Fruit fly (Drosophila melanogaster) whole organism, embryonic: ENCODE data around the gene CG13364.

Experiments used
- Antp ChIP-seq: fragments of 200-800 bp; sonication (Bioruptor generic); optimal IDR thresholded peaks from 3 replicates; lab custom pipeline; 2016; ENCODE audit warnings: missing biosample characterization, missing genetic modification characterization
- B-H1 ChIP-seq: fragments of 200-800 bp; sonication (Bioruptor generic); IDR thresholded peaks from 3 replicates; pipeline ENCODE4 v1.3.6; 2022; ENCODE audit warnings: missing biosample characterization, missing genetic modification characterization
- B-H2 ChIP-seq: fragments of 200-800 bp; sonication (Bioruptor generic); optimal IDR thresholded peaks from 2 replicates; lab custom pipeline; 2018; ENCODE audit warnings: missing biosample characterization, mild to moderate bottlenecking, missing genetic modification characterization
- Bdp1 ChIP-seq: fragments of 200-800 bp; sonication (Bioruptor generic); optimal IDR thresholded peaks from 3 replicates; lab custom pipeline; 2016; ENCODE audit warnings: missing biosample characterization, missing genetic modification characterization
- CG13296 ChIP-seq: fragments of 200-800 bp; sonication (Bioruptor generic); optimal IDR thresholded peaks from 3 replicates; lab custom pipeline; 2018; ENCODE audit warnings: missing biosample characterization, mild to moderate bottlenecking, missing genetic modification characterization
- CG14667 ChIP-seq: fragments of 200-800 bp; sonication (Bioruptor generic); IDR thresholded peaks from 2 replicates; pipeline ENCODE4 v1.3.6; 2022; ENCODE audit warnings: missing biosample characterization, missing genetic modification characterization
- CG16863 ChIP-seq: fragments of 200-800 bp; sonication (Bioruptor generic); optimal IDR thresholded peaks from 3 replicates; lab custom pipeline; 2016; ENCODE audit warnings: missing biosample characterization, missing genetic modification characterization
- CG17385 ChIP-seq: fragments of 200-800 bp; sonication (Bioruptor generic); optimal IDR thresholded peaks from 3 replicates; lab custom pipeline; 2018; ENCODE audit warnings: missing biosample characterization, mild to moderate bottlenecking, missing genetic modification characterization
- CG17612 ChIP-seq: fragments of 200-800 bp; sonication (Bioruptor generic); IDR thresholded peaks from 2 replicates; pipeline ENCODE4 v1.3.6; 2022; ENCODE audit warnings: missing biosample characterization, missing genetic modification characterization
- CG18011 ChIP-seq: fragments of 200-800 bp; sonication (Bioruptor generic); optimal IDR thresholded peaks from 2 replicates; lab custom pipeline; 2017; ENCODE audit warnings: missing biosample characterization, missing genetic modification characterization, mild to moderate bottlenecking, moderate library complexity, missing genotype
- CG2129 ChIP-seq: fragments of 200-800 bp; sonication (Bioruptor generic); IDR thresholded peaks from 2 replicates; pipeline ENCODE4 v1.3.6; 2022; ENCODE audit warnings: missing biosample characterization, missing genetic modification characterization; ENCODE audit not compliant: partially characterized antibody
- CG2202 ChIP-seq: fragments of 200-800 bp; sonication (Bioruptor generic); optimal IDR thresholded peaks from 2 replicates; lab custom pipeline; 2018; ENCODE audit warnings: missing biosample characterization, mild to moderate bottlenecking, missing genetic modification characterization
- CG32767 ChIP-seq: fragments of 200-800 bp; sonication (Bioruptor generic); IDR thresholded peaks from 2 replicates; pipeline ENCODE4 v1.3.6; 2022; ENCODE audit warnings: missing biosample characterization, missing genetic modification characterization
- CG33557 ChIP-seq: fragments of 200-800 bp; sonication (Bioruptor generic); optimal IDR thresholded peaks from 2 replicates; lab custom pipeline; 2019; ENCODE audit warnings: missing biosample characterization, mild to moderate bottlenecking, missing genetic modification characterization, moderate library complexity
- CG34224 ChIP-seq: fragments of 200-800 bp; sonication (Bioruptor generic); IDR thresholded peaks from 3 replicates; pipeline ENCODE4 v1.3.6; 2022; ENCODE audit warnings: missing biosample characterization, missing genetic modification characterization; ENCODE audit not compliant: partially characterized antibody
- CG42726 ChIP-seq: fragments of 200-800 bp; sonication (Bioruptor generic); IDR thresholded peaks from 2 replicates; pipeline ENCODE4 v1.3.6; 2022; ENCODE audit warnings: missing biosample characterization, missing genetic modification characterization; ENCODE audit not compliant: partially characterized antibody
- CG4328 ChIP-seq: fragments of 200-800 bp; sonication (Bioruptor generic); optimal IDR thresholded peaks from 3 replicates; lab custom pipeline; 2017; ENCODE audit warnings: missing biosample characterization, missing genetic modification reagents, missing genetic modification characterization
- CG4707 ChIP-seq: fragments of 200-800 bp; sonication (Bioruptor generic); optimal IDR thresholded peaks from 2 replicates; lab custom pipeline; 2018; ENCODE audit warnings: missing biosample characterization, mild to moderate bottlenecking, missing genetic modification characterization, moderate library complexity
- CG7357 ChIP-seq: fragments of 200-800 bp; sonication (Bioruptor generic); IDR thresholded peaks from 3 replicates; pipeline ENCODE4 v1.3.6; 2022; ENCODE audit warnings: missing biosample characterization, missing genetic modification characterization
- CG7372 ChIP-seq: fragments of 200-800 bp; sonication (Bioruptor generic); IDR thresholded peaks from 2 replicates; pipeline ENCODE4 v1.3.6; 2022; ENCODE audit warnings: missing biosample characterization, missing genetic modification characterization
- CG7928 ChIP-seq: fragments of 200-800 bp; sonication (Bioruptor generic); optimal IDR thresholded peaks from 2 replicates; lab custom pipeline; 2017; ENCODE audit warnings: missing biosample characterization, mild to moderate bottlenecking, missing genetic modification characterization
- CG8924 ChIP-seq: fragments of 200-800 bp; optimal IDR thresholded peaks from 3 replicates; lab custom pipeline; 2019; ENCODE audit warnings: missing biosample characterization, mild to moderate bottlenecking, missing genetic modification characterization, moderate library complexity
- Camta ChIP-seq: fragments of 200-800 bp; sonication (Bioruptor generic); optimal IDR thresholded peaks from 2 replicates; lab custom pipeline; 2016; ENCODE audit warnings: missing biosample characterization, missing genetic modification characterization
- Dp ChIP-seq: fragments of 200-800 bp; sonication (Bioruptor generic); optimal IDR thresholded peaks from 2 replicates; lab custom pipeline; 2018; ENCODE audit warnings: missing biosample characterization, mild to moderate bottlenecking, missing genetic modification characterization, moderate library complexity
- E2f1 ChIP-seq: fragments of 200-800 bp; sonication (Bioruptor generic); IDR thresholded peaks from 2 replicates; pipeline ENCODE4 v1.3.6; 2022; ENCODE audit warnings: missing biosample characterization, missing genetic modification characterization
- Fer3 ChIP-seq: fragments of 200-800 bp; sonication (Bioruptor generic); optimal IDR thresholded peaks from 2 replicates; lab custom pipeline; 2018; ENCODE audit warnings: missing biosample characterization, mild to moderate bottlenecking, missing genetic modification characterization, moderate library complexity
- HmgD ChIP-seq: fragments of 200-800 bp; sonication (Bioruptor generic); optimal IDR thresholded peaks from 3 replicates; lab custom pipeline; 2016; ENCODE audit warnings: missing biosample characterization, missing genetic modification characterization
- Hr3 ChIP-seq: fragments of 200-800 bp; sonication (Bioruptor generic); optimal IDR thresholded peaks from 3 replicates; lab custom pipeline; 2016; ENCODE audit warnings: missing biosample characterization, missing genetic modification characterization
- Jarid2 ChIP-seq: fragments of 200-800 bp; sonication (Bioruptor generic); optimal IDR thresholded peaks from 3 replicates; lab custom pipeline; 2017; ENCODE audit warnings: mild to moderate bottlenecking, missing biosample characterization, missing genetic modification reagents, missing genetic modification characterization
- Kr ChIP-seq: fragments of 200-800 bp; sonication (Bioruptor generic); optimal IDR thresholded peaks from 2 replicates; lab custom pipeline; 2017; ENCODE audit warnings: missing biosample characterization, mild to moderate bottlenecking, missing genetic modification characterization
- Meics ChIP-seq: fragments of 200-800 bp; sonication (Bioruptor generic); optimal IDR thresholded peaks from 2 replicates; lab custom pipeline; 2017; ENCODE audit warnings: missing biosample characterization, mild to moderate bottlenecking, missing genetic modification characterization
- Opbp ChIP-seq: fragments of 200-800 bp; sonication (Bioruptor generic); IDR thresholded peaks from 3 replicates; pipeline ENCODE4 v1.3.6; 2022; ENCODE audit warnings: missing biosample characterization, missing genetic modification characterization; ENCODE audit not compliant: partially characterized antibody
- Pdp1 ChIP-seq, 2 experiments: fragments of 200-800 bp; sonication (Bioruptor generic); optimal IDR thresholded peaks; 3 replicates each; lab custom pipeline; 2016; ENCODE audit warnings: missing biosample characterization in 2 of 2, missing genetic modification characterization in 2 of 2, mild to moderate bottlenecking in 1 of 2, moderate library complexity in 1 of 2
- Sin3A ChIP-seq: fragments of >200 bp; optimal IDR thresholded peaks from 2 replicates; lab custom pipeline; 2018
- amos ChIP-seq: fragments of 200-800 bp; sonication (Bioruptor generic); IDR thresholded peaks from 2 replicates; pipeline ENCODE4 v1.3.6; 2022; ENCODE audit warnings: missing biosample characterization, missing genetic modification characterization; ENCODE audit not compliant: partially characterized antibody
- aop ChIP-seq: fragments of 200-800 bp; sonication (Bioruptor generic); IDR thresholded peaks from 2 replicates; pipeline ENCODE4 v1.3.6; 2022; ENCODE audit warnings: missing biosample characterization, missing genetic modification characterization
- ap ChIP-seq: fragments of 200-800 bp; sonication (Bioruptor generic); IDR thresholded peaks from 2 replicates; pipeline ENCODE4 v1.3.6; 2022; ENCODE audit warnings: missing biosample characterization, missing genetic modification characterization
- en ChIP-seq: fragments of 200-800 bp; sonication (Bioruptor generic); optimal IDR thresholded peaks from 2 replicates; lab custom pipeline; 2016; ENCODE audit warnings: missing biosample characterization, missing genetic modification characterization
- fd102C ChIP-seq: fragments of 200-800 bp; sonication (Bioruptor generic); optimal IDR thresholded peaks from 2 replicates; lab custom pipeline; 2018; ENCODE audit warnings: missing biosample characterization, mild to moderate bottlenecking, missing genetic modification characterization, moderate library complexity
- ftz-f1 ChIP-seq: fragments of 200-800 bp; sonication (Bioruptor generic); optimal IDR thresholded peaks from 2 replicates; lab custom pipeline; 2016; ENCODE audit warnings: missing biosample characterization, missing genetic modification characterization
- gcm ChIP-seq: fragments of 200-800 bp; sonication (Bioruptor generic); optimal IDR thresholded peaks from 2 replicates; lab custom pipeline; 2019; ENCODE audit warnings: missing biosample characterization, mild to moderate bottlenecking, missing genetic modification characterization, moderate library complexity
- her ChIP-seq: fragments of 200-800 bp; sonication (Bioruptor generic); optimal IDR thresholded peaks from 2 replicates; lab custom pipeline; 2016; ENCODE audit warnings: missing biosample characterization, missing genetic modification characterization
- kay ChIP-seq: fragments of 200-800 bp; sonication (Bioruptor generic); optimal IDR thresholded peaks from 2 replicates; lab custom pipeline; 2016; ENCODE audit warnings: missing biosample characterization, missing genetic modification characterization
- nerfin-1 ChIP-seq: fragments of 200-800 bp; sonication (Bioruptor generic); optimal IDR thresholded peaks from 3 replicates; lab custom pipeline; 2019; ENCODE audit warnings: missing biosample characterization, mild to moderate bottlenecking, missing genetic modification characterization, moderate library complexity
- nerfin-2 ChIP-seq: fragments of 200-800 bp; sonication (Bioruptor generic); IDR thresholded peaks from 2 replicates; pipeline ENCODE4 v1.3.6; 2022; ENCODE audit warnings: missing biosample characterization, missing genetic modification characterization; ENCODE audit not compliant: partially characterized antibody
- pfk ChIP-seq: fragments of 200-800 bp; sonication (Bioruptor generic); optimal IDR thresholded peaks from 2 replicates; lab custom pipeline; 2018; ENCODE audit warnings: missing biosample characterization, mild to moderate bottlenecking, missing genetic modification characterization, moderate library complexity
- prd ChIP-seq, 3 experiments: fragments of >200 bp in 2 of 3; fragments of 200-800 bp in 1 of 3; sonication (Bioruptor generic) in 1 of 3; optimal IDR thresholded peaks in 2 of 3; IDR thresholded peaks in 1 of 3; 2 replicates in 2 of 3; 3 replicates in 1 of 3; pipeline versions ENCODE4 v1.3.6 to Lab custom; 2017 to 2022; ENCODE audit warnings: missing biosample characterization in 1 of 3, missing genetic modification characterization in 1 of 3
- slp2 ChIP-seq: fragments of 200-800 bp; sonication (Bioruptor generic); optimal IDR thresholded peaks from 2 replicates; lab custom pipeline; 2016; ENCODE audit warnings: missing biosample characterization, missing genetic modification characterization
- vvl ChIP-seq: fragments of 200-800 bp; sonication (Bioruptor generic); IDR thresholded peaks from 2 replicates; pipeline ENCODE4 v1.3.6; 2022; ENCODE audit warnings: missing biosample characterization, missing genetic modification characterization
- wor ChIP-seq: fragments of 200-800 bp; sonication (Bioruptor generic); IDR thresholded peaks from 2 replicates; pipeline ENCODE4 v1.3.6; 2022; ENCODE audit warnings: missing biosample characterization, missing genetic modification characterization
- zen ChIP-seq: fragments of 200-800 bp; sonication (Bioruptor generic); optimal IDR thresholded peaks from 3 replicates; lab custom pipeline; 2018; ENCODE audit warnings: missing biosample characterization, mild to moderate bottlenecking, missing genetic modification characterization, moderate library complexity

CG13364 gene

DNA sequence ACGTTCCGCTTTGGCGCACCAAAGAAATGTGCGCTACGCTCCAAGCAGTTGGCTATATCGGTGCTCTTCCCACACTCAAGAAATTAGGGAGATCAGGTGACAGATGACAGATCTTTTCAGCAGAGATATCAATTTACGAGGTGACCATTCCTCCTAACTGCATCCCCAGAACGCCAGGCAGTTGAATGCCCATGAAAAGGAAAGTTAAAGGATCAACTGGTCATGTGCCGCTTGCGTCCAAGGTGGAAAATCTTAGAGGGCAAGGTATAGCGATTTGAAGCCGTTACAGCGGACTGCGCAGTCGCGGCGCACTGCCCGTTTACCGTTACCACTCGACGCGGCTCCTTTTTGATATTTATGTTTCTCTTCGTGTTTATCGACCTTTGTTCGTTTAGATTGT is 6.4 kb downstream of the CG13364 start (continued):
- TF ChIP-seq CG33557 (GFP tag; lab: Kevin White, UChicago) (no peak), Bdp1 (GFP tag; lab: Kevin White, UChicago) (no peak), CG13296 (no peak), CG7372 (GFP tag; lab: Robert Waterston, UW) (no peak), CG4707 (no peak), Opbp (GFP tag; lab: Robert Waterston, UW) (no peak), prd (optimal IDR thresholded peaks at IDR 0.05; lab: Kevin White, UChicago) (no peak), prd (GFP tag; IDR thresholded peaks at IDR 0.05; lab: Robert Waterston, UW) (no peak; the same call in 2 of the 3 replicates), Fer3 (no peak), Kr (GFP tag; lab: Kevin White, UChicago) (no peak), amos (GFP tag; lab: Robert Waterston, UW) (no peak), CG34224 (GFP tag; lab: Robert Waterston, UW) (no peak), gcm (GFP tag; lab: Kevin White, UChicago) (peak; percentile 1), Sin3A (lab: Kevin White, UChicago) (no peak), ftz-f1 (GFP tag; lab: Kevin White, UChicago) (no peak), CG17612 (GFP tag; lab: Robert Waterston, UW) (no peak), CG2129 (GFP tag; lab: Robert Waterston, UW) (no peak), kay (GFP tag; lab: Kevin White, UChicago) (no peak), CG4328 (no peak), B-H1 (GFP tag; lab: Robert Waterston, UW) (no peak), B-H2 (no peak), CG18011 (no peak), CG14667 (GFP tag; lab: Robert Waterston, UW) (no peak), Jarid2 (no peak), nerfin-2 (GFP tag; lab: Robert Waterston, UW) (no peak), nerfin-1 (tag; lab: Kevin White, UChicago) (no peak), zen (no peak), CG42726 (GFP tag; lab: Robert Waterston, UW) (no peak), wor (GFP tag; lab: Robert Waterston, UW) (no peak), Meics (GFP tag; lab: Kevin White, UChicago) (peak; percentile 10), en (GFP tag; lab: Kevin White, UChicago) (no peak), pfk (GFP tag; lab: Kevin White, UChicago) (no peak), slp2 (GFP tag; lab: Kevin White, UChicago) (peak; percentile 13), CG2202 (tag; lab: Kevin White, UChicago) (no peak), CG17385 (GFP tag; lab: Kevin White, UChicago) (no peak), CG7928 (GFP tag; lab: Kevin White, UChicago) (no peak), CG7357 (GFP tag; lab: Robert Waterston, UW) (no peak), E2f1 (GFP tag; lab: Robert Waterston, UW) (no peak), her (GFP tag; lab: Kevin White, UChicago) (peak; percentile 29), CG16863 (GFP tag; lab: Kevin White, UChicago) (peak; percentile 9), CG32767 (GFP tag; lab: Robert Waterston, UW) (no peak), Hr3 (GFP tag; lab: Kevin White, UChicago) (no peak), Pdp1 (GFP tag; optimal IDR thresholded peaks at IDR 0.05; lab: Kevin White, UChicago) (peak in 1 of 2 experiments; percentile 29), fd102C (GFP tag; lab: Kevin White, UChicago) (no peak), vvl (GFP tag; lab: Robert Waterston, UW) (no peak), CG8924 (peak; percentile 26), HmgD (no peak), ap (GFP tag; lab: Robert Waterston, UW) (no peak), Camta (GFP tag; lab: Kevin White, UChicago) (no peak), Antp (GFP tag; lab: Kevin White, UChicago) (peak; percentile 45), aop (GFP tag; lab: Robert Waterston, UW) (no peak), Dp (GFP tag; lab: Kevin White, UChicago) (no peak)
